Worm (Caenorhabditis elegans) whole organism, young adult: ENCODE measurements around the gene F13E6.2.

Experiments used
- B0261.1 ChIP-seq: sonication (generic microtip); optimal IDR thresholded peaks from 2 replicates; lab custom pipeline; 2016; ENCODE audit warnings: mild to moderate bottlenecking, missing genetic modification characterization, moderate library complexity, missing compliant biosample characterization
- B0336.3 ChIP-seq: fragments of 200-800 bp; sonication (Bioruptor generic); IDR thresholded peaks from 2 replicates; pipeline ENCODE4 v1.3.6; 2022; ENCODE audit warnings: missing genetic modification characterization, missing compliant biosample characterization
- C06A6.2 ChIP-seq: fragments of 200-800 bp; sonication (Bioruptor generic); conservative IDR thresholded peaks from 2 replicates; pipeline ENCODE4 v1.3.6; 2022; ENCODE audit warnings: missing genetic modification characterization, missing compliant biosample characterization
- F10E7.11 ChIP-seq: sonication (generic microtip); optimal IDR thresholded peaks from 2 replicates; lab custom pipeline; 2017; ENCODE audit warnings: mild to moderate bottlenecking, missing genetic modification characterization, moderate library complexity, missing compliant biosample characterization
- F57C9.4 ChIP-seq: sonication (generic microtip); optimal IDR thresholded peaks from 2 replicates; lab custom pipeline; 2017; ENCODE audit warnings: mild to moderate bottlenecking, missing genetic modification characterization, missing compliant biosample characterization
- T26A5.8 ChIP-seq: sonication (generic microtip); optimal IDR thresholded peaks from 2 replicates; lab custom pipeline; 2016; ENCODE audit warnings: missing genetic modification characterization, missing compliant biosample characterization
- Y53F4B.3 ChIP-seq: fragments of 200-800 bp; sonication (Bioruptor generic); IDR thresholded peaks from 2 replicates; pipeline ENCODE4 v1.3.6; 2022; ENCODE audit warnings: missing genetic modification reagents, missing genetic modification characterization, missing compliant biosample characterization
- Y53G8AR.9 ChIP-seq: fragments of 200-800 bp; sonication (Bioruptor generic); conservative IDR thresholded peaks from 2 replicates; pipeline ENCODE4 v1.3.6; 2022; ENCODE audit warnings: missing genetic modification reagents, missing genetic modification characterization, missing compliant biosample characterization
- ZK185.1 ChIP-seq: sonication (generic microtip); optimal IDR thresholded peaks from 2 replicates; lab custom pipeline; 2016; ENCODE audit warnings: mild to moderate bottlenecking, missing genetic modification characterization, missing compliant biosample characterization; ENCODE audit not compliant: poor library complexity, severe bottlenecking
- aptf-2 ChIP-seq: fragments of 200-800 bp; sonication (Bioruptor generic); conservative IDR thresholded peaks from 2 replicates; pipeline ENCODE4 v1.3.6; 2022; ENCODE audit warnings: missing genetic modification reagents, missing genetic modification characterization, missing compliant biosample characterization
- atf-7 ChIP-seq: sonication (generic microtip); optimal IDR thresholded peaks from 2 replicates; lab custom pipeline; 2017; ENCODE audit warnings: mild to moderate bottlenecking, missing genetic modification characterization, missing compliant biosample characterization
- attf-3 ChIP-seq: fragments of 200-800 bp; sonication (Bioruptor generic); conservative IDR thresholded peaks from 2 replicates; pipeline ENCODE4 v1.3.6; 2022; ENCODE audit warnings: missing genetic modification reagents, missing genetic modification characterization, missing compliant biosample characterization
- bed-2 ChIP-seq: fragments of 200-800 bp; sonication (Bioruptor generic); IDR thresholded peaks from 2 replicates; pipeline ENCODE4 v1.3.6; 2022; ENCODE audit warnings: missing genetic modification reagents, missing genetic modification characterization, missing compliant biosample characterization
- ccch-3 ChIP-seq: fragments of 200-800 bp; sonication (Bioruptor generic); optimal IDR thresholded peaks from 2 replicates; lab custom pipeline; 2018; ENCODE audit warnings: mild to moderate bottlenecking, missing genetic modification characterization, missing compliant biosample characterization
- cebp-1 ChIP-seq, 2 experiments: fragments of 200-800 bp in 1 of 2; sonication (Bioruptor generic) in 1 of 2; sonication (generic microtip) in 1 of 2; IDR thresholded peaks in 1 of 2; optimal IDR thresholded peaks in 1 of 2; 2 replicates each; pipeline versions ENCODE4 v1.3.6 to Lab custom; 2017 to 2022; ENCODE audit warnings: missing compliant biosample characterization in 2 of 2, missing genetic modification characterization in 2 of 2, mild to moderate bottlenecking in 1 of 2, missing genetic modification reagents in 1 of 2, moderate library complexity in 1 of 2
- die-1 ChIP-seq: sonication (generic microtip); optimal IDR thresholded peaks from 2 replicates; lab custom pipeline; 2016; ENCODE audit warnings: missing genotype, mild to moderate bottlenecking, missing genetic modification characterization, missing compliant biosample characterization
- dox-1 ChIP-seq: fragments of 200-800 bp; sonication (Bioruptor generic); IDR thresholded peaks from 2 replicates; pipeline ENCODE4 v1.3.6; 2022; ENCODE audit warnings: missing genetic modification reagents, missing genetic modification characterization, missing compliant biosample characterization
- egl-18 ChIP-seq: fragments of 200-800 bp; sonication (Bioruptor generic); IDR thresholded peaks from 2 replicates; pipeline ENCODE4 v1.3.6; 2022; ENCODE audit warnings: missing genetic modification reagents, missing genetic modification characterization, missing compliant biosample characterization
- egl-44 ChIP-seq: fragments of 200-800 bp; sonication (Bioruptor generic); IDR thresholded peaks from 2 replicates; pipeline ENCODE4 v1.3.6; 2022; ENCODE audit warnings: missing genetic modification reagents, missing genetic modification characterization, missing compliant biosample characterization
- egrh-3 ChIP-seq: fragments of 200-800 bp; sonication (Bioruptor generic); IDR thresholded peaks from 2 replicates; pipeline ENCODE4 v1.3.6; 2022; ENCODE audit warnings: missing genetic modification reagents, missing genetic modification characterization, missing compliant biosample characterization
- gei-17 ChIP-seq: fragments of 200-800 bp; sonication (Bioruptor generic); optimal IDR thresholded peaks from 2 replicates; lab custom pipeline; 2018; ENCODE audit warnings: mild to moderate bottlenecking, missing genetic modification characterization, missing compliant biosample characterization
- hsf-1 ChIP-seq: fragments of 200-800 bp; sonication (Bioruptor generic); IDR thresholded peaks from 2 replicates; pipeline ENCODE4 v1.3.6; 2022; ENCODE audit warnings: missing genetic modification reagents, missing genetic modification characterization, missing compliant biosample characterization
- let-607 ChIP-seq, 2 experiments: fragments of 200-800 bp in 1 of 2; sonication (Bioruptor generic) in 1 of 2; sonication (generic microtip) in 1 of 2; optimal IDR thresholded peaks; 2 replicates each; lab custom pipeline; 2016 to 2018; ENCODE audit warnings: mild to moderate bottlenecking in 2 of 2, missing compliant biosample characterization in 2 of 2, missing genetic modification characterization in 2 of 2, moderate library complexity in 2 of 2, missing genotype in 1 of 2
- lin-26 ChIP-seq: fragments of 200-800 bp; sonication (Bioruptor generic); IDR thresholded peaks from 2 replicates; pipeline ENCODE4 v1.3.6; 2022; ENCODE audit warnings: missing genetic modification reagents, missing genetic modification characterization, missing compliant biosample characterization
- lin-35 ChIP-seq, 3 experiments: fragments of 150-350 bp in 2 of 3; sonication (generic microtip) in 1 of 3; optimal IDR thresholded peaks; 2 replicates each; lab custom pipeline; 2014 to 2018; ENCODE audit warnings: missing biosample characterization in 3 of 3, missing genetic modification characterization in 3 of 3, missing genetic modification reagents in 3 of 3
- lin-40 ChIP-seq: sonication (generic microtip); optimal IDR thresholded peaks from 2 replicates; lab custom pipeline; 2016; ENCODE audit warnings: missing genetic modification characterization, mild to moderate bottlenecking, missing compliant biosample characterization, missing genotype, missing genetic modification reagents
- lin-54 ChIP-seq: fragments of 200-800 bp; sonication (Bioruptor generic); optimal IDR thresholded peaks from 2 replicates; lab custom pipeline; 2018; ENCODE audit warnings: mild to moderate bottlenecking, missing genetic modification characterization, missing compliant biosample characterization
- lir-1 ChIP-seq: fragments of 200-800 bp; sonication (Bioruptor generic); conservative IDR thresholded peaks from 2 replicates; pipeline ENCODE4 v1.3.6; 2022; ENCODE audit warnings: missing genetic modification reagents, missing genetic modification characterization, missing compliant biosample characterization
- lsy-27 ChIP-seq: sonication (generic microtip); optimal IDR thresholded peaks from 2 replicates; lab custom pipeline; 2017; ENCODE audit warnings: missing genetic modification characterization, mild to moderate bottlenecking, missing compliant biosample characterization, antibody characterized with exemption, missing genotype, borderline replicate concordance; ENCODE audit not compliant: insufficient read depth
- madf-3 ChIP-seq: fragments of 200-800 bp; sonication (Bioruptor generic); IDR thresholded peaks from 2 replicates; pipeline ENCODE4 v1.3.6; 2022; ENCODE audit warnings: missing genetic modification reagents, missing genetic modification characterization, missing compliant biosample characterization
- mes-4 ChIP-seq: sonication (generic microtip); optimal IDR thresholded peaks from 2 replicates; lab custom pipeline; 2016; ENCODE audit warnings: missing genotype, missing genetic modification characterization, missing compliant biosample characterization
- nhr-80 ChIP-seq: sonication (generic microtip); optimal IDR thresholded peaks from 2 replicates; lab custom pipeline; 2016; ENCODE audit warnings: missing genetic modification characterization, missing compliant biosample characterization
- pbrm-1 ChIP-seq: fragments of 200-800 bp; sonication (Bioruptor generic); IDR thresholded peaks from 2 replicates; pipeline ENCODE4 v1.3.6; 2022; ENCODE audit warnings: missing genetic modification reagents, missing genetic modification characterization, missing compliant biosample characterization
- repo-1 ChIP-seq: sonication (generic microtip); optimal IDR thresholded peaks from 2 replicates; lab custom pipeline; 2017; ENCODE audit warnings: mild to moderate bottlenecking, missing genetic modification characterization, missing compliant biosample characterization
- rpc-1 ChIP-seq, 2 experiments: fragments of 150-350 bp in 1 of 2; sonication (generic microtip) in 1 of 2; optimal IDR thresholded peaks; 2 replicates each; lab custom pipeline; 2014 to 2018; ENCODE audit warnings: missing biosample characterization in 1 of 2, missing genetic modification characterization in 1 of 2, missing genetic modification reagents in 1 of 2, missing genotype in 1 of 2
- sea-2 ChIP-seq: fragments of 200-800 bp; sonication (Bioruptor generic); IDR thresholded peaks from 2 replicates; pipeline ENCODE4 v1.3.6; 2022; ENCODE audit warnings: missing genetic modification characterization, missing compliant biosample characterization
- snpc-1.1 ChIP-seq: sonication (generic microtip); optimal IDR thresholded peaks from 2 replicates; lab custom pipeline; 2017; ENCODE audit warnings: missing genetic modification characterization, mild to moderate bottlenecking, missing compliant biosample characterization, antibody characterized with exemption, moderate library complexity, missing genotype, missing genetic modification reagents; ENCODE audit not compliant: insufficient read depth
- somi-1 ChIP-seq: fragments of 200-800 bp; sonication (Bioruptor generic); optimal IDR thresholded peaks from 2 replicates; lab custom pipeline; 2018; ENCODE audit warnings: mild to moderate bottlenecking, missing genetic modification characterization, missing compliant biosample characterization
- tbp1 ChIP-seq: fragments of 200-800 bp; sonication (Bioruptor generic); optimal IDR thresholded peaks from 2 replicates; lab custom pipeline; 2018; ENCODE audit warnings: mild to moderate bottlenecking, missing genetic modification characterization, missing compliant biosample characterization
- unc-62 ChIP-seq: fragments of 150-350 bp; optimal IDR thresholded peaks from 2 replicates; lab custom pipeline; 2014; ENCODE audit warnings: missing biosample characterization, missing genetic modification reagents, missing genetic modification characterization
- xnd-1 ChIP-seq: sonication (generic microtip); optimal IDR thresholded peaks from 2 replicates; lab custom pipeline; 2016; ENCODE audit warnings: missing genotype, missing genetic modification reagents, missing genetic modification characterization, missing compliant biosample characterization
- zfh-2 ChIP-seq: fragments of 200-800 bp; sonication (Bioruptor generic); conservative IDR thresholded peaks from 2 replicates; pipeline ENCODE4 v1.3.6; 2022; ENCODE audit warnings: missing genetic modification reagents, missing genetic modification characterization, missing compliant biosample characterization
- ztf-18 ChIP-seq: sonication (generic microtip); optimal IDR thresholded peaks from 2 replicates; lab custom pipeline; 2016; ENCODE audit warnings: missing genotype, mild to moderate bottlenecking, missing genetic modification characterization, missing compliant biosample characterization
- ztf-25 ChIP-seq: fragments of 200-800 bp; sonication (Bioruptor generic); IDR thresholded peaks from 2 replicates; pipeline ENCODE4 v1.3.6; 2022; ENCODE audit warnings: missing genetic modification reagents, missing genetic modification characterization, missing compliant biosample characterization
- ztf-28 ChIP-seq: fragments of 200-800 bp; sonication (Bioruptor generic); IDR thresholded peaks from 2 replicates; pipeline ENCODE4 v1.3.6; 2022; ENCODE audit warnings: missing genetic modification reagents, missing genetic modification characterization, missing compliant biosample characterization

Gene F13E6.2

ce11 chrX:10637048-10637928 lies 36.8 kb downstream of the F13E6.2 start (continued):
- TF ChIP-seq lin-40 (tag; lab: Kevin White, UChicago) (peak; percentile 81), repo-1 (tag; lab: Kevin White, UChicago) (peak; percentile 10), unc-62 (GFP tag; lab: Kevin White, UChicago) (no peak), F57C9.4 (tag; lab: Kevin White, UChicago) (no peak), ztf-18 (tag; lab: Kevin White, UChicago) (peak; percentile 51), lin-35 (GFP tag; optimal IDR thresholded peaks at IDR 0.05; lab: Kevin White, UChicago) (peak in 1 of 3 experiments; percentile 42), cebp-1 (GFP tag; IDR thresholded peaks at IDR 0.05; lab: Robert Waterston, UW) (no peak; the same call in 1 of the 2 replicates), cebp-1 (tag; optimal IDR thresholded peaks at IDR 0.05; lab: Kevin White, UChicago) (peak; percentile 78), lin-54 (GFP tag; lab: Kevin White, UChicago) (no peak), ccch-3 (GFP tag; lab: Kevin White, UChicago) (no peak), die-1 (tag; lab: Kevin White, UChicago) (no peak), lir-1 (GFP tag; lab: Robert Waterston, UW) (0 out of 2 replicates have a peak, but pooled peaks have one; percentile 13), attf-3 (GFP tag; lab: Robert Waterston, UW) (no peak), tbp1 (peak; percentile 24), gei-17 (GFP tag; lab: Kevin White, UChicago) (peak; percentile 55), mes-4 (tag; lab: Kevin White, UChicago) (no peak), ZK185.1 (tag; lab: Kevin White, UChicago) (no peak), madf-3 (GFP tag; lab: Robert Waterston, UW) (no peak), dox-1 (GFP tag; lab: Robert Waterston, UW) (peak; percentile 56; the same call in 1 of the 2 replicates), T26A5.8 (no peak), Y53G8AR.9 (GFP tag; lab: Robert Waterston, UW) (no peak), nhr-80 (tag; lab: Kevin White, UChicago) (peak; percentile 97), egrh-3 (GFP tag; lab: Robert Waterston, UW) (peak; percentile 94), egl-44 (GFP tag; lab: Robert Waterston, UW) (no peak), Y53F4B.3 (no peak), lin-26 (no peak), zfh-2 (GFP tag; lab: Robert Waterston, UW) (peak; percentile 99), let-607 (tag; optimal IDR thresholded peaks at IDR 0.05; lab: Kevin White, UChicago) (peak in 1 of 2 experiments; percentile 16), bed-2 (0 out of 2 replicates have a peak, but pooled peaks have one; percentile 13), atf-7 (peak; percentile 66), ztf-25 (GFP tag; lab: Robert Waterston, UW) (no peak)

ce11 chrX:10635608-10636007 lies 38.5 kb downstream of the F13E6.2 start, which contains the start of gene daf-12:
daf-12 (plus strand) TSS chrX:10635908.
- TF ChIP-seq lsy-27 (tag; lab: Kevin White, UChicago) = no peak
- no peak for TF ChIP-seq B0261.1
- no peak for TF ChIP-seq F10E7.11 (tag; lab: Kevin White, UChicago)
- no peak for TF ChIP-seq egl-44 (GFP tag; lab: Robert Waterston, UW)
- no peak for TF ChIP-seq somi-1 (GFP tag; lab: Kevin White, UChicago)
- TF ChIP-seq T26A5.8 = no peak
- no peak for TF ChIP-seq egl-18 (GFP tag; lab: Robert Waterston, UW)
- TF ChIP-seq C06A6.2 = no peak
- no peak for TF ChIP-seq xnd-1
- no peak for TF ChIP-seq snpc-1.1 (tag; lab: Kevin White, UChicago)
- TF ChIP-seq sea-2 = no peak
- no peak for TF ChIP-seq ztf-28 (GFP tag; lab: Robert Waterston, UW)
- TF ChIP-seq aptf-2 = no peak
- TF ChIP-seq hsf-1 (GFP tag; lab: Robert Waterston, UW) = no peak
- TF ChIP-seq rpc-1 (optimal IDR thresholded peaks at IDR 0.05; lab: Kevin White, UChicago) = no peak
- TF ChIP-seq rpc-1 (tag; optimal IDR thresholded peaks at IDR 0.05; lab: Kevin White, UChicago) = no peak
- TF ChIP-seq attf-3 (GFP tag; lab: Robert Waterston, UW) = no peak
- TF ChIP-seq B0336.3 (GFP tag; lab: Robert Waterston, UW) = no peak
- TF ChIP-seq pbrm-1 (GFP tag; lab: Robert Waterston, UW) = no peak
